Fruit fly (Drosophila melanogaster) whole organism, embryonic: Measurements from ENCODE around the gene CG11668.

Experiments used
- Antp ChIP-seq: fragments of 200-800 bp; sonication (Bioruptor generic); optimal IDR thresholded peaks from 3 replicates; lab custom pipeline; 2016; ENCODE audit warnings: missing biosample characterization, missing genetic modification characterization
- Asciz ChIP-seq: fragments of 200-800 bp; sonication (Bioruptor generic); optimal IDR thresholded peaks from 2 replicates; lab custom pipeline; 2017; ENCODE audit warnings: missing biosample characterization, mild to moderate bottlenecking, missing genetic modification characterization, missing genetic modification reagents
- Awh ChIP-seq: fragments of 200-800 bp; sonication (Bioruptor generic); IDR thresholded peaks from 2 replicates; pipeline ENCODE4, ENCODE4 v1.3.6; 2022; ENCODE audit warnings: missing biosample characterization, missing genetic modification characterization
- CG11456 ChIP-seq: fragments of 200-800 bp; sonication (Bioruptor generic); IDR thresholded peaks from 3 replicates; pipeline ENCODE4 v1.3.6; 2022; ENCODE audit warnings: missing biosample characterization, missing genetic modification characterization
- CG11504 ChIP-seq: fragments of 200-800 bp; sonication (Bioruptor generic); optimal IDR thresholded peaks from 3 replicates; lab custom pipeline; 2019; ENCODE audit warnings: missing biosample characterization, mild to moderate bottlenecking, missing genetic modification characterization, moderate library complexity
- CG12299 ChIP-seq: fragments of 200-800 bp; sonication (Bioruptor generic); optimal IDR thresholded peaks from 2 replicates; lab custom pipeline; 2018; ENCODE audit warnings: missing biosample characterization, mild to moderate bottlenecking, missing genetic modification characterization
- CG13287 ChIP-seq: fragments of 200-800 bp; sonication (Bioruptor generic); IDR thresholded peaks from 2 replicates; pipeline ENCODE4 v1.3.6; 2022; ENCODE audit warnings: missing biosample characterization, missing genetic modification characterization; ENCODE audit not compliant: partially characterized antibody
- CG14441 ChIP-seq: fragments of 200-800 bp; sonication (Bioruptor generic); IDR thresholded peaks from 2 replicates; pipeline ENCODE4 v1.3.6; 2022; ENCODE audit warnings: missing biosample characterization, missing genetic modification characterization
- CG17361 ChIP-seq: fragments of 200-800 bp; sonication (Bioruptor generic); IDR thresholded peaks from 3 replicates; pipeline ENCODE4 v1.3.6; 2022; ENCODE audit warnings: missing biosample characterization, missing genetic modification characterization
- CG17385 ChIP-seq: fragments of 200-800 bp; sonication (Bioruptor generic); optimal IDR thresholded peaks from 3 replicates; lab custom pipeline; 2018; ENCODE audit warnings: missing biosample characterization, mild to moderate bottlenecking, missing genetic modification characterization
- CG17612 ChIP-seq: fragments of 200-800 bp; sonication (Bioruptor generic); IDR thresholded peaks from 2 replicates; pipeline ENCODE4 v1.3.6; 2022; ENCODE audit warnings: missing biosample characterization, missing genetic modification characterization
- CG18262 ChIP-seq: fragments of 200-800 bp; optimal IDR thresholded peaks from 3 replicates; lab custom pipeline; 2019; ENCODE audit warnings: missing biosample characterization, mild to moderate bottlenecking, missing genetic modification characterization, moderate library complexity
- CG18764 ChIP-seq: fragments of 200-800 bp; sonication (Bioruptor generic); optimal IDR thresholded peaks from 3 replicates; lab custom pipeline; 2016; ENCODE audit warnings: missing biosample characterization, missing genetic modification characterization
- CG2116 ChIP-seq: fragments of 200-800 bp; sonication (Bioruptor generic); optimal IDR thresholded peaks from 3 replicates; lab custom pipeline; 2018; ENCODE audit warnings: missing biosample characterization, mild to moderate bottlenecking, missing genetic modification characterization
- CG2120 ChIP-seq: fragments of 200-800 bp; sonication (Bioruptor generic); optimal IDR thresholded peaks from 3 replicates; lab custom pipeline; 2016; ENCODE audit warnings: missing biosample characterization, missing genetic modification characterization
- CG3163 ChIP-seq: fragments of 200-800 bp; sonication (Bioruptor generic); optimal IDR thresholded peaks from 3 replicates; lab custom pipeline; 2016; ENCODE audit warnings: missing biosample characterization, missing genetic modification characterization
- CG32767 ChIP-seq: fragments of 200-800 bp; sonication (Bioruptor generic); IDR thresholded peaks from 2 replicates; pipeline ENCODE4 v1.3.6; 2022; ENCODE audit warnings: missing biosample characterization, missing genetic modification characterization
- CG3838 ChIP-seq: fragments of 200-800 bp; sonication (Bioruptor generic); optimal IDR thresholded peaks from 3 replicates; lab custom pipeline; 2016; ENCODE audit warnings: missing biosample characterization, missing genetic modification characterization
- CG4820 ChIP-seq: fragments of 200-800 bp; sonication (Bioruptor generic); optimal IDR thresholded peaks from 3 replicates; lab custom pipeline; 2016; ENCODE audit warnings: missing biosample characterization, missing genetic modification characterization
- HHEX ChIP-seq: fragments of 200-800 bp; sonication (Bioruptor generic); optimal IDR thresholded peaks from 3 replicates; lab custom pipeline; 2017; ENCODE audit warnings: missing biosample characterization, mild to moderate bottlenecking, missing genetic modification characterization, missing genetic modification reagents
- HLH54F ChIP-seq: fragments of 200-800 bp; sonication (Bioruptor generic); optimal IDR thresholded peaks from 3 replicates; lab custom pipeline; 2016; ENCODE audit warnings: missing biosample characterization, missing genetic modification characterization
- HLHmδ ChIP-seq: fragments of 200-800 bp; sonication (Bioruptor generic); optimal IDR thresholded peaks from 2 replicates; lab custom pipeline; 2018; ENCODE audit warnings: missing biosample characterization, mild to moderate bottlenecking, missing genetic modification characterization, moderate library complexity
- Hand ChIP-seq: fragments of 200-800 bp; sonication (Bioruptor generic); optimal IDR thresholded peaks from 2 replicates; lab custom pipeline; 2017; ENCODE audit warnings: mild to moderate bottlenecking, missing biosample characterization, missing genetic modification reagents, missing genetic modification characterization
- Hmx ChIP-seq: fragments of 200-800 bp; sonication (Bioruptor generic); optimal IDR thresholded peaks from 2 replicates; lab custom pipeline; 2016; ENCODE audit warnings: missing biosample characterization, missing genetic modification characterization
- Hr3 ChIP-seq: fragments of 200-800 bp; sonication (Bioruptor generic); optimal IDR thresholded peaks from 3 replicates; lab custom pipeline; 2016; ENCODE audit warnings: missing biosample characterization, missing genetic modification characterization
- Hr39 ChIP-seq: fragments of >200 bp; optimal IDR thresholded peaks from 2 replicates; lab custom pipeline; 2017
- Hr51 ChIP-seq, 2 experiments: fragments of 200-800 bp; sonication (Bioruptor generic); optimal IDR thresholded peaks; 2 replicates in 1 of 2; 3 replicates in 1 of 2; lab custom pipeline; 2016 to 2018; ENCODE audit warnings: missing biosample characterization in 2 of 2, missing genetic modification characterization in 2 of 2, mild to moderate bottlenecking in 1 of 2, moderate library complexity in 1 of 2
- Jarid2 ChIP-seq: fragments of 200-800 bp; sonication (Bioruptor generic); optimal IDR thresholded peaks from 3 replicates; lab custom pipeline; 2017; ENCODE audit warnings: mild to moderate bottlenecking, missing biosample characterization, missing genetic modification reagents, missing genetic modification characterization
- Max ChIP-seq: fragments of 200-800 bp; sonication (Bioruptor generic); optimal IDR thresholded peaks from 2 replicates; lab custom pipeline; 2016; ENCODE audit warnings: missing biosample characterization, mild to moderate bottlenecking, missing genetic modification characterization
- Oli ChIP-seq: fragments of 200-800 bp; sonication (Bioruptor generic); optimal IDR thresholded peaks from 2 replicates; lab custom pipeline; 2018; ENCODE audit warnings: missing biosample characterization, mild to moderate bottlenecking, missing genetic modification characterization, moderate library complexity
- PHDP ChIP-seq: fragments of 200-800 bp; sonication (Bioruptor generic); optimal IDR thresholded peaks from 3 replicates; lab custom pipeline; 2018; ENCODE audit warnings: missing biosample characterization, mild to moderate bottlenecking, missing genetic modification characterization, moderate library complexity
- Rx ChIP-seq: fragments of 200-800 bp; sonication (Bioruptor generic); IDR thresholded peaks from 2 replicates; pipeline ENCODE4 v1.3.6; 2022; ENCODE audit warnings: missing biosample characterization, missing genetic modification characterization
- Six4 ChIP-seq: fragments of 200-800 bp; sonication (Bioruptor generic); optimal IDR thresholded peaks from 2 replicates; lab custom pipeline; 2016; ENCODE audit warnings: missing biosample characterization, missing genetic modification characterization
- Xrp1 ChIP-seq: fragments of 200-800 bp; sonication (Bioruptor generic); IDR thresholded peaks from 2 replicates; pipeline ENCODE4 v1.3.6; 2022; ENCODE audit warnings: missing biosample characterization, missing genetic modification characterization
- bigmax ChIP-seq: fragments of 200-800 bp; sonication (Bioruptor generic); optimal IDR thresholded peaks from 2 replicates; lab custom pipeline; 2018; ENCODE audit warnings: missing biosample characterization, mild to moderate bottlenecking, missing genetic modification characterization
- btn ChIP-seq: fragments of 200-800 bp; sonication (Bioruptor generic); optimal IDR thresholded peaks from 2 replicates; lab custom pipeline; 2016; ENCODE audit warnings: missing biosample characterization, missing genetic modification characterization
- danr ChIP-seq: fragments of 200-800 bp; sonication (Bioruptor generic); IDR thresholded peaks from 2 replicates; pipeline ENCODE4 v1.3.6; 2022; ENCODE audit warnings: missing biosample characterization, missing genetic modification characterization
- dmrt99B ChIP-seq: fragments of 200-800 bp; sonication (Bioruptor generic); optimal IDR thresholded peaks from 2 replicates; lab custom pipeline; 2018; ENCODE audit warnings: missing biosample characterization, mild to moderate bottlenecking, missing genetic modification characterization, moderate library complexity
- h ChIP-seq: fragments of >200 bp; optimal IDR thresholded peaks from 2 replicates; lab custom pipeline; 2017
- hth ChIP-seq: fragments of >200 bp; optimal IDR thresholded peaks from 2 replicates; lab custom pipeline; 2017; ENCODE audit warnings: inconsistent platforms
- klu ChIP-seq: fragments of 200-800 bp; sonication (Bioruptor generic); IDR thresholded peaks from 2 replicates; pipeline ENCODE4 v1.3.6; 2022; ENCODE audit warnings: missing biosample characterization, missing genetic modification characterization
- luna ChIP-seq: fragments of 200-800 bp; sonication (Bioruptor generic); optimal IDR thresholded peaks from 2 replicates; lab custom pipeline; 2016; ENCODE audit warnings: missing biosample characterization, missing genetic modification characterization
- pfk ChIP-seq: fragments of 200-800 bp; sonication (Bioruptor generic); optimal IDR thresholded peaks from 2 replicates; lab custom pipeline; 2018; ENCODE audit warnings: missing biosample characterization, mild to moderate bottlenecking, missing genetic modification characterization, moderate library complexity
- pho ChIP-seq: fragments of 200-800 bp; sonication (Bioruptor generic); optimal IDR thresholded peaks from 2 replicates; lab custom pipeline; 2016; ENCODE audit warnings: missing biosample characterization, missing genetic modification characterization
- ranshi ChIP-seq: fragments of 200-800 bp; sonication (Bioruptor generic); IDR thresholded peaks from 2 replicates; pipeline ENCODE4 v1.3.6; 2022; ENCODE audit warnings: missing biosample characterization, missing genetic modification characterization
- row ChIP-seq: fragments of 200-800 bp; sonication (Bioruptor generic); IDR thresholded peaks from 3 replicates; pipeline ENCODE4 v1.3.6; 2022; ENCODE audit warnings: missing biosample characterization, missing genetic modification characterization
- sd ChIP-seq: fragments of 200-800 bp; sonication (Bioruptor generic); optimal IDR thresholded peaks from 3 replicates; lab custom pipeline; 2018; ENCODE audit warnings: missing biosample characterization, mild to moderate bottlenecking, missing genetic modification characterization, moderate library complexity
- slbo ChIP-seq: fragments of 200-800 bp; sonication (Bioruptor generic); IDR thresholded peaks from 2 replicates; pipeline ENCODE4 v1.3.6; 2022; ENCODE audit warnings: missing biosample characterization, missing genetic modification characterization
- sob ChIP-seq: fragments of 200-800 bp; sonication (Bioruptor generic); IDR thresholded peaks from 2 replicates; pipeline ENCODE4 v1.3.6; 2022; ENCODE audit warnings: missing biosample characterization, missing genetic modification characterization
- stwl ChIP-seq: fragments of 200-800 bp; sonication (Bioruptor generic); optimal IDR thresholded peaks from 3 replicates; lab custom pipeline; 2018; ENCODE audit warnings: missing biosample characterization, mild to moderate bottlenecking, missing genetic modification characterization, moderate library complexity
- twi ChIP-seq: fragments of 200-800 bp; optimal IDR thresholded peaks from 2 replicates; lab custom pipeline; 2019; ENCODE audit warnings: missing biosample characterization, mild to moderate bottlenecking, missing genetic modification characterization, moderate library complexity
- tx ChIP-seq: fragments of 200-800 bp; sonication (Bioruptor generic); optimal IDR thresholded peaks from 2 replicates; lab custom pipeline; 2016; ENCODE audit warnings: missing biosample characterization, missing genetic modification characterization
- vfl ChIP-seq: fragments of 200-800 bp; sonication (Bioruptor generic); optimal IDR thresholded peaks from 2 replicates; lab custom pipeline; 2016; ENCODE audit warnings: missing biosample characterization, missing genetic modification characterization

CG11668 gene

DNA sequence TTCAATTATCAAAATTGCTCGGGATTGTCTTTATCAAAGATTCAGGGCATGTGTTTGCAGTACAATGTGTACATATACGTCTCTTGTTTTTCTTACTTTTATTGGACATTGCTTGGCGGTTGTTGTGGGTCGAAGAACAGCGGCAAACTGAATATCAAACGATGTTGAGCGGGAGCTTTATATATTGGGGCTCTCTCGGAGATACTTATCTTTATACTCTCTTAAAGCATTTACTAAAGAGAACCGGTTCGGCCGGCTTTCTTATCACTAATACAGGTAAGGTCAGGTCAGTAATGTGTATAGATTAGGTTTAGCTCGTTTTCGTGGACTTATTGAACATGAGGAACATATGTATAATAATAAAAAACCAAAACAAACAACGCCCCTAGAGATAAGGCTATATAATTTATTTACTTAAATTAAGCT lies 13.1 kb downstream of the CG11668 start, which contains the start of gene CG7966 (continued):
- peak; percentile 19 for TF ChIP-seq CG17385
- TF ChIP-seq luna (GFP tag; lab: Kevin White, UChicago): no peak
- TF ChIP-seq Hand: no peak
- no peak for TF ChIP-seq pfk
- no peak for TF ChIP-seq CG4820
- no peak for TF ChIP-seq CG11504 (tag; lab: Kevin White, UChicago)
- no peak for TF ChIP-seq danr (GFP tag; lab: Robert Waterston, UW)
- no peak for TF ChIP-seq CG14441 (GFP tag; lab: Robert Waterston, UW)
- TF ChIP-seq sob (GFP tag; lab: Robert Waterston, UW): no peak
- TF ChIP-seq slbo (GFP tag; lab: Robert Waterston, UW): no peak
- no peak for TF ChIP-seq row
- TF ChIP-seq CG3838: no peak
- TF ChIP-seq h (lab: Kevin White, UChicago): no peak
- TF ChIP-seq CG11456 (GFP tag; lab: Robert Waterston, UW): 0 out of 3 replicates have a peak, but pooled peaks have one; percentile 30
- TF ChIP-seq Xrp1 (GFP tag; lab: Robert Waterston, UW): no peak
- no peak for TF ChIP-seq Awh
- peak; percentile 9 for TF ChIP-seq CG13287
- TF ChIP-seq HLHmδ: no peak
- TF ChIP-seq Asciz: no peak
- TF ChIP-seq CG32767 (GFP tag; lab: Robert Waterston, UW): no peak
- peak; percentile 7 for TF ChIP-seq HHEX (GFP tag; lab: Kevin White, UChicago)
- no peak for TF ChIP-seq klu (GFP tag; lab: Robert Waterston, UW)
- TF ChIP-seq tx (GFP tag; lab: Kevin White, UChicago): no peak
- no peak for TF ChIP-seq CG2116 (GFP tag; lab: Kevin White, UChicago)
- TF ChIP-seq bigmax (GFP tag; lab: Kevin White, UChicago): peak; percentile 23
- peak; percentile 31 for TF ChIP-seq PHDP (tag; lab: Kevin White, UChicago)
- no peak for TF ChIP-seq Oli (tag; lab: Kevin White, UChicago)
- TF ChIP-seq hth (lab: Kevin White, UChicago): no peak
- TF ChIP-seq Six4 (GFP tag; lab: Kevin White, UChicago): no peak
- TF ChIP-seq Hr51 (GFP tag; optimal IDR thresholded peaks at IDR 0.05; lab: Kevin White, UChicago): no peak
- TF ChIP-seq Jarid2 (GFP tag; lab: Kevin White, UChicago): peak; percentile 83
- TF ChIP-seq CG17612 (GFP tag; lab: Robert Waterston, UW): no peak
- peak; percentile 95 for TF ChIP-seq CG3163 (GFP tag; lab: Kevin White, UChicago)
- TF ChIP-seq CG2120 (GFP tag; lab: Kevin White, UChicago): no peak
- TF ChIP-seq HLH54F (GFP tag; lab: Kevin White, UChicago): no peak
- TF ChIP-seq Antp (GFP tag; lab: Kevin White, UChicago): no peak
- TF ChIP-seq dmrt99B (tag; lab: Kevin White, UChicago): no peak
- 0 out of 3 replicates have a peak, but pooled peaks have one; percentile 6 for TF ChIP-seq CG17361 (GFP tag; lab: Robert Waterston, UW)
- peak; percentile 9 for TF ChIP-seq CG12299
- TF ChIP-seq pho (GFP tag; lab: Kevin White, UChicago): peak; percentile 15
- no peak for TF ChIP-seq Hmx (GFP tag; lab: Kevin White, UChicago)
- no peak for TF ChIP-seq CG18764
- no peak for TF ChIP-seq Hr3
- TF ChIP-seq Max (GFP tag; lab: Kevin White, UChicago): no peak
- TF ChIP-seq ranshi: peak; percentile 25; the same call in 1 of the 2 replicates
- no peak for TF ChIP-seq CG18262 (tag; lab: Kevin White, UChicago)
- no peak for TF ChIP-seq twi (tag; lab: Kevin White, UChicago)
- TF ChIP-seq Rx (GFP tag; lab: Robert Waterston, UW): no peak
- no peak for TF ChIP-seq vfl
- peak; percentile 20 for TF ChIP-seq sd (tag; lab: Kevin White, UChicago)
- no peak for TF ChIP-seq Hr39 (lab: Kevin White, UChicago)
- TF ChIP-seq stwl: no peak
- TF ChIP-seq btn (GFP tag; lab: Kevin White, UChicago): no peak
